Fruit fly (Drosophila melanogaster) whole organism, embryonic: ENCODE data around the gene CG31365.

ENCODE experiments used
- Antp ChIP-seq: fragments of 200-800 bp; sonication (Bioruptor generic); optimal IDR thresholded peaks from 3 replicates; lab custom pipeline; 2016; ENCODE audit warnings: missing biosample characterization, missing genetic modification characterization
- Atf3 ChIP-seq: fragments of 200-800 bp; sonication (Bioruptor generic); optimal IDR thresholded peaks from 3 replicates; lab custom pipeline; 2016; ENCODE audit warnings: missing biosample characterization, missing genetic modification characterization
- Awh ChIP-seq: fragments of 200-800 bp; sonication (Bioruptor generic); IDR thresholded peaks from 2 replicates; pipeline ENCODE4, ENCODE4 v1.3.6; 2022; ENCODE audit warnings: missing biosample characterization, missing genetic modification characterization
- B-H2 ChIP-seq: fragments of 200-800 bp; sonication (Bioruptor generic); optimal IDR thresholded peaks from 2 replicates; lab custom pipeline; 2018; ENCODE audit warnings: missing biosample characterization, mild to moderate bottlenecking, missing genetic modification characterization
- Bteb2 ChIP-seq: fragments of 200-800 bp; sonication (Bioruptor generic); optimal IDR thresholded peaks from 2 replicates; lab custom pipeline; 2016; ENCODE audit warnings: missing biosample characterization, missing genetic modification characterization
- CG12071 ChIP-seq: fragments of 200-800 bp; sonication (Bioruptor generic); optimal IDR thresholded peaks from 3 replicates; lab custom pipeline; 2018; ENCODE audit warnings: missing biosample characterization, mild to moderate bottlenecking, missing genetic modification characterization
- CG13287 ChIP-seq: fragments of 200-800 bp; sonication (Bioruptor generic); IDR thresholded peaks from 2 replicates; pipeline ENCODE4 v1.3.6; 2022; ENCODE audit warnings: missing biosample characterization, missing genetic modification characterization; ENCODE audit not compliant: partially characterized antibody
- CG13424 ChIP-seq: fragments of 200-800 bp; sonication (Bioruptor generic); optimal IDR thresholded peaks from 2 replicates; lab custom pipeline; 2019; ENCODE audit warnings: missing biosample characterization, mild to moderate bottlenecking, missing genetic modification characterization, moderate library complexity
- CG14014 ChIP-seq: fragments of 200-800 bp; sonication (Bioruptor generic); IDR thresholded peaks from 2 replicates; pipeline ENCODE4 v1.3.6; 2022; ENCODE audit warnings: missing biosample characterization, missing genetic modification characterization
- CG14441 ChIP-seq: fragments of 200-800 bp; sonication (Bioruptor generic); IDR thresholded peaks from 2 replicates; pipeline ENCODE4 v1.3.6; 2022; ENCODE audit warnings: missing biosample characterization, missing genetic modification characterization
- CG14710 ChIP-seq: fragments of 200-800 bp; sonication (Bioruptor generic); optimal IDR thresholded peaks from 3 replicates; lab custom pipeline; 2019; ENCODE audit warnings: missing biosample characterization, mild to moderate bottlenecking, missing genetic modification characterization, moderate library complexity
- CG15269 ChIP-seq: fragments of 200-800 bp; sonication (Bioruptor generic); optimal IDR thresholded peaks from 2 replicates; lab custom pipeline; 2018; ENCODE audit warnings: missing biosample characterization, mild to moderate bottlenecking, missing genetic modification characterization, moderate library complexity
- CG15479 ChIP-seq: fragments of 200-800 bp; sonication (Bioruptor generic); optimal IDR thresholded peaks from 3 replicates; lab custom pipeline; 2019; ENCODE audit warnings: missing biosample characterization, mild to moderate bottlenecking, missing genetic modification characterization, moderate library complexity
- CG1647 ChIP-seq: fragments of 200-800 bp; sonication (Bioruptor generic); optimal IDR thresholded peaks from 3 replicates; lab custom pipeline; 2016; ENCODE audit warnings: missing biosample characterization, missing genetic modification characterization
- CG16863 ChIP-seq: fragments of 200-800 bp; sonication (Bioruptor generic); optimal IDR thresholded peaks from 3 replicates; lab custom pipeline; 2016; ENCODE audit warnings: missing biosample characterization, missing genetic modification characterization
- CG17361 ChIP-seq: fragments of 200-800 bp; sonication (Bioruptor generic); IDR thresholded peaks from 3 replicates; pipeline ENCODE4 v1.3.6; 2022; ENCODE audit warnings: missing biosample characterization, missing genetic modification characterization
- CG17612 ChIP-seq: fragments of 200-800 bp; sonication (Bioruptor generic); IDR thresholded peaks from 2 replicates; pipeline ENCODE4 v1.3.6; 2022; ENCODE audit warnings: missing biosample characterization, missing genetic modification characterization
- CG18764 ChIP-seq: fragments of 200-800 bp; sonication (Bioruptor generic); optimal IDR thresholded peaks from 3 replicates; lab custom pipeline; 2016; ENCODE audit warnings: missing biosample characterization, missing genetic modification characterization
- CG2116 ChIP-seq: fragments of 200-800 bp; sonication (Bioruptor generic); optimal IDR thresholded peaks from 3 replicates; lab custom pipeline; 2018; ENCODE audit warnings: missing biosample characterization, mild to moderate bottlenecking, missing genetic modification characterization
- CG2120 ChIP-seq: fragments of 200-800 bp; sonication (Bioruptor generic); optimal IDR thresholded peaks from 3 replicates; lab custom pipeline; 2016; ENCODE audit warnings: missing biosample characterization, missing genetic modification characterization
- CG34376 ChIP-seq: fragments of 200-800 bp; sonication (Bioruptor generic); optimal IDR thresholded peaks from 2 replicates; lab custom pipeline; 2018; ENCODE audit warnings: missing biosample characterization, mild to moderate bottlenecking, missing genetic modification characterization
- CG34422 ChIP-seq: fragments of 200-800 bp; sonication (Bioruptor generic); IDR thresholded peaks from 3 replicates; pipeline ENCODE4 v1.3.6; 2022; ENCODE audit warnings: missing biosample characterization, missing genetic modification characterization
- CG4730 ChIP-seq: fragments of 200-800 bp; sonication (Bioruptor generic); IDR thresholded peaks from 2 replicates; pipeline ENCODE4 v1.3.6; 2022; ENCODE audit warnings: missing biosample characterization, missing genetic modification characterization
- CG5953 ChIP-seq: fragments of 200-800 bp; sonication (Bioruptor generic); IDR thresholded peaks from 2 replicates; pipeline ENCODE4 v1.3.6; 2022; ENCODE audit warnings: missing biosample characterization, missing genetic modification characterization
- CG6689 ChIP-seq: fragments of 200-800 bp; sonication (Bioruptor generic); IDR thresholded peaks from 2 replicates; pipeline ENCODE4 v1.3.6; 2022; ENCODE audit warnings: missing biosample characterization, missing genetic modification characterization
- CG8290 ChIP-seq, 3 experiments: fragments of 200-800 bp; sonication (Bioruptor generic); optimal IDR thresholded peaks; 2 replicates each; lab custom pipeline; 2016 to 2019; ENCODE audit warnings: missing biosample characterization in 3 of 3, missing genetic modification characterization in 3 of 3, mild to moderate bottlenecking in 2 of 3, moderate library complexity in 1 of 3
- Dek ChIP-seq: fragments of 200-800 bp; sonication (Bioruptor generic); optimal IDR thresholded peaks from 3 replicates; lab custom pipeline; 2019; ENCODE audit warnings: missing biosample characterization, mild to moderate bottlenecking, missing genetic modification characterization, moderate library complexity
- Gug ChIP-seq: fragments of 200-800 bp; sonication (Bioruptor generic); IDR thresholded peaks from 4 replicates; pipeline ENCODE4 v1.3.6; 2022; ENCODE audit warnings: missing biosample characterization, missing genetic modification characterization
- MBD-R2 ChIP-seq: fragments of 200-800 bp; sonication (Bioruptor generic); IDR thresholded peaks from 2 replicates; pipeline ENCODE4 v1.3.6; 2022; ENCODE audit warnings: missing biosample characterization, missing genetic modification characterization
- NC2β ChIP-seq: fragments of 200-800 bp; sonication (Bioruptor generic); optimal IDR thresholded peaks from 2 replicates; lab custom pipeline; 2016; ENCODE audit warnings: missing biosample characterization, missing genetic modification characterization
- Ptx1 ChIP-seq: fragments of 200-800 bp; sonication (Bioruptor generic); IDR thresholded peaks from 2 replicates; pipeline ENCODE4 v1.3.6; 2022; ENCODE audit warnings: missing biosample characterization, missing genetic modification characterization
- Six4 ChIP-seq: fragments of 200-800 bp; sonication (Bioruptor generic); optimal IDR thresholded peaks from 2 replicates; lab custom pipeline; 2016; ENCODE audit warnings: missing biosample characterization, missing genetic modification characterization
- Xbp1 ChIP-seq: fragments of 200-800 bp; sonication (Bioruptor generic); optimal IDR thresholded peaks from 3 replicates; lab custom pipeline; 2016; ENCODE audit warnings: missing biosample characterization, mild to moderate bottlenecking, missing genetic modification characterization
- ac ChIP-seq: fragments of 200-800 bp; sonication (Bioruptor generic); optimal IDR thresholded peaks from 3 replicates; lab custom pipeline; 2017; ENCODE audit warnings: missing biosample characterization, mild to moderate bottlenecking, missing genetic modification characterization
- ci ChIP-seq: fragments of 200-800 bp; sonication (Bioruptor generic); IDR thresholded peaks from 3 replicates; pipeline ENCODE4 v1.3.6; 2022; ENCODE audit warnings: missing biosample characterization, missing genetic modification characterization
- disco-r ChIP-seq: fragments of 200-800 bp; sonication (Bioruptor generic); optimal IDR thresholded peaks from 2 replicates; lab custom pipeline; 2016; ENCODE audit warnings: missing biosample characterization, missing genetic modification characterization
- grn ChIP-seq: fragments of 200-800 bp; sonication (Bioruptor generic); optimal IDR thresholded peaks from 3 replicates; lab custom pipeline; 2017; ENCODE audit warnings: missing biosample characterization, missing genetic modification characterization
- hbn ChIP-seq: fragments of 200-800 bp; sonication (Bioruptor generic); IDR thresholded peaks from 2 replicates; pipeline ENCODE4 v1.3.6; 2022; ENCODE audit warnings: missing biosample characterization, missing genetic modification characterization; ENCODE audit not compliant: partially characterized antibody
- hth ChIP-seq: fragments of >200 bp; optimal IDR thresholded peaks from 2 replicates; lab custom pipeline; 2017; ENCODE audit warnings: inconsistent platforms
- insv ChIP-seq, 2 experiments: fragments of 200-800 bp; sonication (Bioruptor generic); optimal IDR thresholded peaks; 3 replicates each; lab custom pipeline; 2016 to 2018; ENCODE audit warnings: missing biosample characterization in 2 of 2, missing genetic modification characterization in 2 of 2
- inv ChIP-seq: fragments of 200-800 bp; sonication (Bioruptor generic); IDR thresholded peaks from 2 replicates; pipeline ENCODE4 v1.3.6; 2022; ENCODE audit warnings: missing biosample characterization, missing genetic modification characterization; ENCODE audit not compliant: partially characterized antibody
- ken ChIP-seq: fragments of 200-800 bp; sonication (Bioruptor generic); IDR thresholded peaks from 3 replicates; pipeline ENCODE4 v1.3.6; 2022; ENCODE audit warnings: missing biosample characterization, missing genetic modification characterization
- nom ChIP-seq: fragments of 200-800 bp; sonication (Bioruptor generic); optimal IDR thresholded peaks from 2 replicates; lab custom pipeline; 2017; ENCODE audit warnings: missing biosample characterization, missing genetic modification characterization, mild to moderate bottlenecking, moderate library complexity, missing genetic modification reagents
- otp ChIP-seq: fragments of 200-800 bp; sonication (Bioruptor generic); IDR thresholded peaks from 3 replicates; pipeline ENCODE4, ENCODE4 v1.3.6; 2022; ENCODE audit warnings: missing biosample characterization, missing genetic modification characterization
- vnd ChIP-seq: fragments of 200-800 bp; sonication (Bioruptor generic); IDR thresholded peaks from 3 replicates; pipeline ENCODE4 v1.3.6; 2022; ENCODE audit warnings: missing biosample characterization, missing genetic modification characterization; ENCODE audit not compliant: partially characterized antibody
- zfh1 ChIP-seq: fragments of 200-800 bp; sonication (Bioruptor generic); IDR thresholded peaks from 3 replicates; pipeline ENCODE4 v1.3.6; 2022; ENCODE audit warnings: missing biosample characterization, missing genetic modification characterization

CG31365 gene

dm6 chr3R:23120933-23121332, 5.3 kb downstream of the CG31365 start (continued):
- TF ChIP-seq CG17612 (GFP tag; lab: Robert Waterston, UW) (no peak), CG14014 (GFP tag; lab: Robert Waterston, UW) (no peak), vnd (GFP tag; lab: Robert Waterston, UW) (0 out of 3 replicates have a peak, but pooled peaks have one; percentile 10), CG14710 (tag; lab: Kevin White, UChicago) (no peak), CG16863 (GFP tag; lab: Kevin White, UChicago) (no peak), CG34422 (GFP tag; lab: Robert Waterston, UW) (no peak), CG15479 (GFP tag; lab: Kevin White, UChicago) (no peak), Dek (no peak), B-H2 (GFP tag; lab: Kevin White, UChicago) (no peak)

- TF ChIP-seq nom (peak; percentile 24), CG18764 (GFP tag; lab: Kevin White, UChicago) (no peak), Awh (peak; percentile 78), Gug (GFP tag; lab: Robert Waterston, UW) (no peak), grn (peak; percentile 4), ci (GFP tag; lab: Robert Waterston, UW) (0 out of 3 replicates have a peak, but pooled peaks have one; percentile 24), otp (peak; percentile 35; the same call in 1 of the 3 replicates), CG5953 (GFP tag; lab: Robert Waterston, UW) (0 out of 2 replicates have a peak, but pooled peaks have one; percentile 4)
- TF ChIP-seq, all 482 proteins: peak for 6
Measured at dm6 chr3R:23119873-23120272, 6.3 kb downstream of the CG31365 start.

dm6 chr3R:23117683-23118470, 8.3 kb downstream of the CG31365 start, which contains the start of the genes Rassf and CenB1A:
Rassf (minus strand) TSS chr3R:23117931.
CenB1A (plus strand) TSS chr3R:23118400.
- TF ChIP-seq CG17361 (GFP tag; lab: Robert Waterston, UW) (peak; percentile 69), Six4 (GFP tag; lab: Kevin White, UChicago) (no peak), CG14441 (GFP tag; lab: Robert Waterston, UW) (peak; percentile 33; the same call in 1 of the 2 replicates), hth (lab: Kevin White, UChicago) (no peak), CG15269 (tag; lab: Kevin White, UChicago) (peak; percentile 11), Antp (peak; percentile 28), CG4730 (GFP tag; lab: Robert Waterston, UW) (peak; percentile 52; the same call in 1 of the 2 replicates), ac (no peak), ken (GFP tag; lab: Robert Waterston, UW) (peak; percentile 53; the same call in 1 of the 3 replicates), Xbp1 (peak; percentile 59), hbn (GFP tag; lab: Robert Waterston, UW) (0 out of 2 replicates have a peak, but pooled peaks have one; percentile 44), CG12071 (GFP tag; lab: Kevin White, UChicago) (no peak), Atf3 (GFP tag; lab: Kevin White, UChicago) (peak; percentile 48), CG2116 (GFP tag; lab: Kevin White, UChicago) (peak; percentile 55), CG1647 (GFP tag; lab: Kevin White, UChicago) (no peak), zfh1 (GFP tag; lab: Robert Waterston, UW) (peak; percentile 59; the same call in 1 of the 3 replicates), Ptx1 (peak; percentile 60), CG2120 (GFP tag; lab: Kevin White, UChicago) (peak; percentile 62), NC2β (GFP tag; lab: Kevin White, UChicago) (no peak), insv (GFP tag; optimal IDR thresholded peaks at IDR 0.05; lab: Kevin White, UChicago) (no peak), Bteb2 (no peak), CG13287 (GFP tag; lab: Robert Waterston, UW) (peak; percentile 74), CG6689 (GFP tag; lab: Robert Waterston, UW) (peak; percentile 31; the same call in 1 of the 2 replicates), inv (GFP tag; lab: Robert Waterston, UW) (0 out of 2 replicates have a peak, but pooled peaks have one; percentile 17), CG13424 (tag; lab: Kevin White, UChicago) (peak; percentile 13), MBD-R2 (GFP tag; lab: Robert Waterston, UW) (peak; percentile 86), CG8290 (GFP tag; optimal IDR thresholded peaks at IDR 0.05; lab: Kevin White, UChicago) (no peak), CG8290 (tag; optimal IDR thresholded peaks at IDR 0.05; lab: Kevin White, UChicago) (peak in 1 of 2 experiments; percentile 16), disco-r (GFP tag; lab: Kevin White, UChicago) (no peak), CG34376 (no peak)
